Fruit fly (Drosophila melanogaster) whole organism, embryonic: Measurements from ENCODE around the gene Cby.
A peak's percentile ranks its signal among the peaks of the same experiment; 100 is the strongest.

Experiments used
- Abd-B ChIP-seq: fragments of 200-800 bp; sonication (Bioruptor generic); optimal IDR thresholded peaks from 2 replicates; lab custom pipeline; 2018; ENCODE audit warnings: missing biosample characterization, mild to moderate bottlenecking, missing genetic modification characterization, moderate library complexity
- Atf6 ChIP-seq: fragments of 200-800 bp; sonication (Bioruptor generic); IDR thresholded peaks from 2 replicates; pipeline ENCODE4 v1.3.6; 2022; ENCODE audit warnings: missing biosample characterization, missing genetic modification characterization
- BEAF-32 ChIP-seq: fragments of 200-800 bp; sonication (Bioruptor generic); optimal IDR thresholded peaks from 3 replicates; lab custom pipeline; 2017; ENCODE audit warnings: missing biosample characterization, missing genetic modification characterization, mild to moderate bottlenecking, moderate library complexity, missing genetic modification reagents
- BtbVII ChIP-seq: fragments of 200-800 bp; sonication (Bioruptor generic); optimal IDR thresholded peaks from 3 replicates; lab custom pipeline; 2017; ENCODE audit warnings: missing biosample characterization, mild to moderate bottlenecking, missing genetic modification characterization
- CG10274 ChIP-seq: fragments of 200-800 bp; sonication (Bioruptor generic); optimal IDR thresholded peaks from 3 replicates; lab custom pipeline; 2017; ENCODE audit warnings: missing biosample characterization, mild to moderate bottlenecking, missing genetic modification characterization
- CG10959 ChIP-seq: fragments of 200-800 bp; sonication (Bioruptor generic); IDR thresholded peaks from 2 replicates; pipeline ENCODE4 v1.3.6; 2022; ENCODE audit warnings: missing biosample characterization, missing genetic modification characterization
- CG1233 ChIP-seq: fragments of 200-800 bp; sonication (Bioruptor generic); optimal IDR thresholded peaks from 4 replicates; lab custom pipeline; 2018; ENCODE audit warnings: missing biosample characterization, mild to moderate bottlenecking, missing genetic modification characterization
- CG14860 ChIP-seq: fragments of 200-800 bp; sonication (Bioruptor generic); IDR thresholded peaks from 3 replicates; pipeline ENCODE4 v1.3.6; 2022; ENCODE audit warnings: missing biosample characterization, missing genetic modification characterization; ENCODE audit not compliant: partially characterized antibody
- CG15696 ChIP-seq: fragments of 200-800 bp; sonication (Bioruptor generic); optimal IDR thresholded peaks from 2 replicates; lab custom pipeline; 2019; ENCODE audit warnings: missing biosample characterization, mild to moderate bottlenecking, missing genetic modification characterization, moderate library complexity
- CG16779 ChIP-seq: fragments of 200-800 bp; sonication (Bioruptor generic); IDR thresholded peaks from 2 replicates; pipeline ENCODE4 v1.3.6; 2022; ENCODE audit warnings: missing biosample characterization, missing genetic modification characterization
- CG3163 ChIP-seq: fragments of 200-800 bp; sonication (Bioruptor generic); optimal IDR thresholded peaks from 3 replicates; lab custom pipeline; 2016; ENCODE audit warnings: missing biosample characterization, missing genetic modification characterization
- CG33213 ChIP-seq: fragments of 200-800 bp; sonication (Bioruptor generic); optimal IDR thresholded peaks from 3 replicates; lab custom pipeline; 2016; ENCODE audit warnings: missing biosample characterization, missing genetic modification characterization
- CG33557 ChIP-seq: fragments of 200-800 bp; sonication (Bioruptor generic); optimal IDR thresholded peaks from 2 replicates; lab custom pipeline; 2019; ENCODE audit warnings: missing biosample characterization, mild to moderate bottlenecking, missing genetic modification characterization, moderate library complexity
- CG4617 ChIP-seq: fragments of 200-800 bp; sonication (Bioruptor generic); optimal IDR thresholded peaks from 3 replicates; lab custom pipeline; 2016; ENCODE audit warnings: missing biosample characterization, missing genetic modification characterization, borderline replicate concordance
- CG6765 ChIP-seq: fragments of 200-800 bp; sonication (Bioruptor generic); optimal IDR thresholded peaks from 3 replicates; lab custom pipeline; 2017; ENCODE audit warnings: missing biosample characterization, mild to moderate bottlenecking, missing genetic modification characterization
- CG6813 ChIP-seq: fragments of 200-800 bp; sonication (Bioruptor generic); optimal IDR thresholded peaks from 2 replicates; lab custom pipeline; 2017; ENCODE audit warnings: missing biosample characterization, missing genetic modification characterization, mild to moderate bottlenecking, moderate library complexity, missing genetic modification reagents
- CG6854 ChIP-seq: fragments of 200-800 bp; sonication (Bioruptor generic); optimal IDR thresholded peaks from 3 replicates; lab custom pipeline; 2017; ENCODE audit warnings: missing biosample characterization, mild to moderate bottlenecking, missing genetic modification characterization
- CG8089 ChIP-seq: fragments of 200-800 bp; sonication (Bioruptor generic); optimal IDR thresholded peaks from 3 replicates; lab custom pipeline; 2016; ENCODE audit warnings: missing biosample characterization, missing genetic modification characterization
- CG8944 ChIP-seq: fragments of 200-800 bp; sonication (Bioruptor generic); optimal IDR thresholded peaks from 3 replicates; lab custom pipeline; 2016; ENCODE audit warnings: missing biosample characterization, missing genetic modification characterization
- Camta ChIP-seq: fragments of 200-800 bp; sonication (Bioruptor generic); optimal IDR thresholded peaks from 2 replicates; lab custom pipeline; 2016; ENCODE audit warnings: missing biosample characterization, missing genetic modification characterization
- Dp ChIP-seq: fragments of 200-800 bp; sonication (Bioruptor generic); optimal IDR thresholded peaks from 2 replicates; lab custom pipeline; 2018; ENCODE audit warnings: missing biosample characterization, mild to moderate bottlenecking, missing genetic modification characterization, moderate library complexity
- Dref ChIP-seq: fragments of 200-800 bp; sonication (Bioruptor generic); IDR thresholded peaks from 2 replicates; pipeline ENCODE4 v1.3.6; 2022; ENCODE audit warnings: missing biosample characterization, missing genetic modification characterization
- E2f1 ChIP-seq: fragments of 200-800 bp; sonication (Bioruptor generic); IDR thresholded peaks from 2 replicates; pipeline ENCODE4 v1.3.6; 2022; ENCODE audit warnings: missing biosample characterization, missing genetic modification characterization
- Hr78 ChIP-seq, 2 experiments: fragments of 200-800 bp in 1 of 2; fragments of >200 bp in 1 of 2; sonication (Bioruptor generic) in 1 of 2; optimal IDR thresholded peaks; 2 replicates each; lab custom pipeline; 2017 to 2019; ENCODE audit warnings: missing biosample characterization in 2 of 2, missing genetic modification characterization in 2 of 2, mild to moderate bottlenecking in 1 of 2, moderate library complexity in 1 of 2
- NC2α ChIP-seq: fragments of 200-800 bp; sonication (Bioruptor generic); optimal IDR thresholded peaks from 2 replicates; lab custom pipeline; 2016; ENCODE audit warnings: missing biosample characterization, missing genetic modification characterization
- Ptx1 ChIP-seq: fragments of 200-800 bp; sonication (Bioruptor generic); IDR thresholded peaks from 2 replicates; pipeline ENCODE4 v1.3.6; 2022; ENCODE audit warnings: missing biosample characterization, missing genetic modification characterization
- Rx ChIP-seq: fragments of 200-800 bp; sonication (Bioruptor generic); IDR thresholded peaks from 2 replicates; pipeline ENCODE4 v1.3.6; 2022; ENCODE audit warnings: missing biosample characterization, missing genetic modification characterization
- Sox100B ChIP-seq: fragments of 200-800 bp; sonication (Bioruptor generic); optimal IDR thresholded peaks from 3 replicates; lab custom pipeline; 2018; ENCODE audit warnings: missing biosample characterization, mild to moderate bottlenecking, missing genetic modification characterization
- Sox102F ChIP-seq: fragments of 200-800 bp; sonication (Bioruptor generic); optimal IDR thresholded peaks from 2 replicates; lab custom pipeline; 2018; ENCODE audit warnings: missing biosample characterization, mild to moderate bottlenecking, missing genetic modification characterization, moderate library complexity
- Stat92E ChIP-seq, 3 experiments: fragments of >200 bp in 2 of 3; fragments of 200-800 bp in 1 of 3; sonication (Bioruptor generic) in 1 of 3; optimal IDR thresholded peaks; 2 replicates each; lab custom pipeline; 2017 to 2019; ENCODE audit warnings: missing biosample characterization in 3 of 3, missing genetic modification characterization in 3 of 3, mild to moderate bottlenecking in 1 of 3, moderate library complexity in 1 of 3
- ap ChIP-seq: fragments of 200-800 bp; sonication (Bioruptor generic); IDR thresholded peaks from 2 replicates; pipeline ENCODE4 v1.3.6; 2022; ENCODE audit warnings: missing biosample characterization, missing genetic modification characterization
- ara ChIP-seq: fragments of 200-800 bp; sonication (Bioruptor generic); IDR thresholded peaks from 2 replicates; pipeline ENCODE4 v1.3.6; 2022; ENCODE audit warnings: missing biosample characterization, missing genetic modification characterization
- ato ChIP-seq: fragments of 200-800 bp; sonication (Bioruptor generic); IDR thresholded peaks from 2 replicates; pipeline ENCODE4 v1.3.6; 2022; ENCODE audit warnings: missing biosample characterization, missing genetic modification characterization; ENCODE audit not compliant: partially characterized antibody
- bowl ChIP-seq: fragments of 200-800 bp; sonication (Bioruptor generic); IDR thresholded peaks from 2 replicates; pipeline ENCODE4 v1.3.6; 2022; ENCODE audit warnings: missing biosample characterization, missing genetic modification characterization
- ci ChIP-seq: fragments of 200-800 bp; sonication (Bioruptor generic); IDR thresholded peaks from 3 replicates; pipeline ENCODE4 v1.3.6; 2022; ENCODE audit warnings: missing biosample characterization, missing genetic modification characterization
- cwo ChIP-seq: fragments of 200-800 bp; sonication (Bioruptor generic); optimal IDR thresholded peaks from 3 replicates; lab custom pipeline; 2017; ENCODE audit warnings: missing biosample characterization, missing genetic modification characterization, mild to moderate bottlenecking, moderate library complexity, missing genetic modification reagents
- da ChIP-seq: fragments of 200-800 bp; sonication (Bioruptor generic); optimal IDR thresholded peaks from 2 replicates; lab custom pipeline; 2016; ENCODE audit warnings: missing biosample characterization, missing genetic modification characterization
- danr ChIP-seq: fragments of 200-800 bp; sonication (Bioruptor generic); IDR thresholded peaks from 2 replicates; pipeline ENCODE4 v1.3.6; 2022; ENCODE audit warnings: missing biosample characterization, missing genetic modification characterization
- fu2 ChIP-seq: fragments of 200-800 bp; sonication (Bioruptor generic); optimal IDR thresholded peaks from 2 replicates; lab custom pipeline; 2016; ENCODE audit warnings: missing biosample characterization, missing genetic modification characterization
- knrl ChIP-seq: fragments of 200-800 bp; sonication (Bioruptor generic); IDR thresholded peaks from 3 replicates; pipeline ENCODE4 v1.3.6; 2022; ENCODE audit warnings: missing biosample characterization, missing genetic modification characterization; ENCODE audit not compliant: partially characterized antibody
- lab ChIP-seq: fragments of 200-800 bp; sonication (Bioruptor generic); optimal IDR thresholded peaks from 3 replicates; lab custom pipeline; 2017; ENCODE audit warnings: missing biosample characterization, missing genetic modification characterization, mild to moderate bottlenecking, moderate library complexity, missing genetic modification reagents
- nerfin-2 ChIP-seq: fragments of 200-800 bp; sonication (Bioruptor generic); IDR thresholded peaks from 2 replicates; pipeline ENCODE4 v1.3.6; 2022; ENCODE audit warnings: missing biosample characterization, missing genetic modification characterization; ENCODE audit not compliant: partially characterized antibody
- pita ChIP-seq: fragments of 200-800 bp; sonication (Bioruptor generic); optimal IDR thresholded peaks from 2 replicates; lab custom pipeline; 2017; ENCODE audit warnings: missing biosample characterization, mild to moderate bottlenecking, missing genetic modification characterization
- repo ChIP-seq: fragments of 200-800 bp; sonication (Bioruptor generic); optimal IDR thresholded peaks from 2 replicates; lab custom pipeline; 2016; ENCODE audit warnings: missing biosample characterization, missing genetic modification characterization
- ro ChIP-seq: fragments of 200-800 bp; sonication (Bioruptor generic); IDR thresholded peaks from 2 replicates; pipeline ENCODE4 v1.3.6; 2022; ENCODE audit warnings: missing biosample characterization, missing genetic modification characterization
- sr ChIP-seq: fragments of 200-800 bp; sonication (Bioruptor generic); IDR thresholded peaks from 3 replicates; pipeline ENCODE4 v1.3.6; 2022; ENCODE audit warnings: missing biosample characterization, missing genetic modification characterization
- yki ChIP-seq: fragments of >200 bp; optimal IDR thresholded peaks from 3 replicates; lab custom pipeline; 2018
- zen ChIP-seq: fragments of 200-800 bp; sonication (Bioruptor generic); optimal IDR thresholded peaks from 3 replicates; lab custom pipeline; 2018; ENCODE audit warnings: missing biosample characterization, mild to moderate bottlenecking, missing genetic modification characterization, moderate library complexity

The Cby gene

DNA sequence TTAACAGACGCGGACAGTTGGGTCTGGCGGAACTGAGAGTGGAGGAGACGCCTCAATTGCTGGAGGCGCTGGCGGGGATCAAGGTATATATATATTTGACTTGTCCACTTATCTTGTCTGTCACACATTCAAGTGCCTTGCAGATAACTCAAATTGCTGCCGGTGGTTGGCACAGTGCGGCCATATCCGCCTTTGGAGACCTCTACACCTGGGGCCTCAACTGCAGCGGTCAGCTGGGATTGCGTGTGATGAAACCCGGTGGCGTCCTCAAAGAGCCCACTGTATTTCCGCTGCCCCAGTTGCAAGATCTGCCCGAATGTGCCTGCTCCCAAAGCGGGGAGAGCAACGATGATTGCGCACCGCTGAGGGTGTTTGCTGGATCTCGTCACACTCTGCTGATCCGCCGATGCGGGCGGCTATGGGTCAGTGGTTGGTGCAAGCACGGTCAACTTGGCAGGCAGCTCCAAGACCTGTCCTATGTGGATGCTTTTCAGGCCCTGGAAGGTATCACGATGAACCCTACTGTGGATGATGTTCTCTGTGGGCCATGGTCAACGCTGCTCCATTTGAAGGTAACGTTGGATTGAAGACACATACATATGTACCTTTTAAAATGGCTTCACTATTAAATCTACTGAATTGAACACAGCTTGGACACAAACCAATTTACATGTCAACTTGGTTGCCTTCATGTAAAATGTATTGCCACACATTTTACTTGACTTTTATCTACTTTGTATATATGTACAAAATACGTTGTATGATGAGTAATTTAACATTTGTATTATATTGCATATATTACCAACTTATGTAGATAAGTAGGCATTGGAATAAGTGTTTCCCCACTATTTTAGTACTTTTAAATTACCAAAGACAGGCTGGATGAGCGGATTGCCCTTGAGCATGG is 21.1 kb downstream of the Cby start, which contains the start of gene CG43844:
CG43844 (plus strand) TSS at position 844 of the 907 bp plus-strand sequence.
- TF ChIP-seq ro (GFP tag; lab: Robert Waterston, UW) (no peak), CG6813 (GFP tag; lab: Kevin White, UChicago) (no peak), Dref (GFP tag; lab: Robert Waterston, UW) (no peak), danr (GFP tag; lab: Robert Waterston, UW) (no peak), cwo (GFP tag; lab: Kevin White, UChicago) (no peak), BtbVII (GFP tag; lab: Kevin White, UChicago) (no peak), CG6765 (GFP tag; lab: Kevin White, UChicago) (no peak), Ptx1 (GFP tag; lab: Robert Waterston, UW) (no peak), CG4617 (GFP tag; lab: Kevin White, UChicago) (no peak), CG8944 (no peak), CG16779 (no peak), Atf6 (GFP tag; lab: Robert Waterston, UW) (no peak), yki (no peak), da (GFP tag; lab: Kevin White, UChicago) (no peak), lab (GFP tag; lab: Kevin White, UChicago) (peak; percentile 14), CG10959 (no peak), CG15696 (tag; lab: Kevin White, UChicago) (no peak), BEAF-32 (GFP tag; lab: Kevin White, UChicago) (no peak), CG33557 (GFP tag; lab: Kevin White, UChicago) (no peak), Sox102F (no peak), zen (no peak), CG10274 (GFP tag; lab: Kevin White, UChicago) (peak; percentile 90), ato (GFP tag; lab: Robert Waterston, UW) (no peak), Stat92E (GFP tag; optimal IDR thresholded peaks at IDR 0.05; lab: Kevin White, UChicago) (no peak), knrl (GFP tag; lab: Robert Waterston, UW) (peak; percentile 76), CG33213 (GFP tag; lab: Kevin White, UChicago) (peak; percentile 3), repo (no peak), fu2 (GFP tag; lab: Kevin White, UChicago) (no peak), nerfin-2 (GFP tag; lab: Robert Waterston, UW) (peak; percentile 53; the same call in 1 of the 2 replicates), bowl (no peak), NC2α (GFP tag; lab: Kevin White, UChicago) (no peak), pita (GFP tag; lab: Kevin White, UChicago) (peak; percentile 72), E2f1 (no peak), ci (GFP tag; lab: Robert Waterston, UW) (0 out of 3 replicates have a peak, but pooled peaks have one; percentile 42), Abd-B (GFP tag; lab: Kevin White, UChicago) (no peak), Sox100B (no peak), CG8089 (GFP tag; lab: Kevin White, UChicago) (no peak), Hr78 (GFP tag; optimal IDR thresholded peaks at IDR 0.05; lab: Kevin White, UChicago) (peak in 1 of 2 experiments; percentile 65), ap (GFP tag; lab: Robert Waterston, UW) (no peak), sr (GFP tag; lab: Robert Waterston, UW) (no peak), Rx (GFP tag; lab: Robert Waterston, UW) (no peak), Dp (no peak), CG6854 (GFP tag; lab: Kevin White, UChicago) (no peak), CG14860 (GFP tag; lab: Robert Waterston, UW) (peak; percentile 34; the same call in 2 of the 3 replicates), ara (GFP tag; lab: Robert Waterston, UW) (0 out of 2 replicates have a peak, but pooled peaks have one; percentile 33), Camta (no peak), CG1233 (GFP tag; lab: Kevin White, UChicago) (no peak), CG3163 (GFP tag; lab: Kevin White, UChicago) (no peak)
